Worm (Caenorhabditis elegans) whole organism, L4 larva: ENCODE results near the gene scly-1.

Experiments used
- ZK337.2 ChIP-seq: fragments of 200-800 bp; sonication (Bioruptor generic); IDR thresholded peaks from 2 replicates; pipeline ENCODE4 v1.3.6; 2022; ENCODE audit warnings: missing genetic modification reagents, missing genetic modification characterization, missing compliant biosample characterization
- ama-1 ChIP-seq: fragments of 150-350 bp; optimal IDR thresholded peaks from 2 replicates; lab custom pipeline; 2014; ENCODE audit warnings: inconsistent platforms, mixed read lengths
- ceh-62 ChIP-seq: sonication (generic microtip); optimal IDR thresholded peaks from 2 replicates; lab custom pipeline; 2017; ENCODE audit warnings: missing biosample characterization, missing genetic modification characterization
- lin-1 ChIP-seq: fragments of 200-800 bp; sonication (Bioruptor generic); IDR thresholded peaks from 2 replicates; pipeline ENCODE4 v1.3.6; 2022; ENCODE audit warnings: missing genetic modification reagents, missing genetic modification characterization, missing compliant biosample characterization
- lir-3 ChIP-seq: sonication (generic microtip); optimal IDR thresholded peaks from 2 replicates; lab custom pipeline; 2016; ENCODE audit warnings: mild to moderate bottlenecking, missing genetic modification characterization, missing compliant biosample characterization
- mdl-1 ChIP-seq, 2 experiments: fragments of 150-350 bp in 1 of 2; sonication (generic microtip) in 1 of 2; optimal IDR thresholded peaks; 2 replicates each; lab custom pipeline; 2014 to 2017; ENCODE audit warnings: missing biosample characterization in 2 of 2, missing genetic modification characterization in 2 of 2
- mes-2 ChIP-seq: sonication (generic microtip); optimal IDR thresholded peaks from 2 replicates; lab custom pipeline; 2016; ENCODE audit warnings: missing genotype, mild to moderate bottlenecking, missing genetic modification characterization, missing compliant biosample characterization; ENCODE audit not compliant: poor library complexity, severe bottlenecking
- tra-1 ChIP-seq: fragments of 200-800 bp; sonication (Bioruptor generic); IDR thresholded peaks from 2 replicates; pipeline ENCODE4 v1.3.6; 2022; ENCODE audit warnings: missing genetic modification reagents, missing genetic modification characterization, missing compliant biosample characterization
- unc-39 ChIP-seq: sonication (generic microtip); optimal IDR thresholded peaks from 2 replicates; lab custom pipeline; 2017; ENCODE audit warnings: missing biosample characterization, missing genetic modification characterization

ce11 chrII:6322081-6322480 lies 41.2 kb upstream of the scly-1 start:
- TF ChIP-seq ZK337.2 (GFP tag; lab: Robert Waterston, UW) (no peak), ama-1 (lab: Kevin White, UChicago) (no peak), mes-2 (tag; lab: Kevin White, UChicago) (no peak), tra-1 (GFP tag; lab: Robert Waterston, UW) (no peak), lir-3 (no peak), mdl-1 (tag; optimal IDR thresholded peaks at IDR 0.05; lab: Kevin White, UChicago) (no peak), unc-39 (no peak), ceh-62 (tag; lab: Kevin White, UChicago) (no peak), lin-1 (GFP tag; lab: Robert Waterston, UW) (no peak)
